Worm (Caenorhabditis elegans) whole organism, L4 larva: Measurements from ENCODE around the gene ZK643.2.

Experiments used
- D1046.2 ChIP-seq: fragments of 200-800 bp; sonication (Bioruptor generic); IDR thresholded peaks from 2 replicates; pipeline ENCODE4 v1.3.6; 2022; ENCODE audit warnings: missing genetic modification characterization, missing compliant biosample characterization
- F10B5.3 ChIP-seq: sonication (generic microtip); optimal IDR thresholded peaks from 2 replicates; lab custom pipeline; 2016; ENCODE audit warnings: mild to moderate bottlenecking, missing genetic modification characterization, missing compliant biosample characterization
- F37D6.2 ChIP-seq: sonication (generic microtip); optimal IDR thresholded peaks from 2 replicates; lab custom pipeline; 2016; ENCODE audit warnings: mild to moderate bottlenecking, missing genetic modification characterization, missing compliant biosample characterization
- Y5F2A.4 ChIP-seq: fragments of 200-800 bp; sonication (Bioruptor generic); optimal IDR thresholded peaks from 2 replicates; lab custom pipeline; 2018; ENCODE audit warnings: mild to moderate bottlenecking, missing genetic modification characterization, missing compliant biosample characterization
- Y75B8A.6 ChIP-seq: fragments of 200-800 bp; sonication (Bioruptor generic); IDR thresholded peaks from 2 replicates; pipeline ENCODE4 v1.3.6; 2022; ENCODE audit warnings: missing genetic modification reagents, missing genetic modification characterization, missing compliant biosample characterization
- aha-1 ChIP-seq: fragments of 150-350 bp; peaks from one replicate; lab custom pipeline; 2014; ENCODE audit warnings: missing biosample characterization, missing genetic modification characterization
- ama-1 ChIP-seq: fragments of 150-350 bp; optimal IDR thresholded peaks from 2 replicates; lab custom pipeline; 2014; ENCODE audit warnings: inconsistent platforms, mixed read lengths
- ceh-28 ChIP-seq: fragments of 150-350 bp; optimal IDR thresholded peaks from 2 replicates; lab custom pipeline; 2014; ENCODE audit warnings: missing biosample characterization, missing genetic modification reagents, missing genetic modification characterization
- ceh-32 ChIP-seq: sonication (generic microtip); optimal IDR thresholded peaks from 2 replicates; lab custom pipeline; 2016; ENCODE audit warnings: mild to moderate bottlenecking, missing genetic modification characterization, missing compliant biosample characterization; ENCODE audit not compliant: poor library complexity
- ces-1 ChIP-seq: fragments of 150-350 bp; sonication (generic microtip); optimal IDR thresholded peaks from 4 replicates; lab custom pipeline; 2014; ENCODE audit warnings: missing biosample characterization, missing genetic modification reagents, missing genetic modification characterization
- cey-2 ChIP-seq: sonication (generic microtip); optimal IDR thresholded peaks from 3 replicates; lab custom pipeline; 2017; ENCODE audit warnings: missing genetic modification characterization, mild to moderate bottlenecking, missing compliant biosample characterization, antibody characterized with exemption, borderline replicate concordance; ENCODE audit not compliant: insufficient read depth
- ctbp-1 ChIP-seq: fragments of 200-800 bp; sonication (Bioruptor generic); IDR thresholded peaks from 2 replicates; pipeline ENCODE4 v1.3.6; 2022; ENCODE audit warnings: missing genetic modification reagents, missing genetic modification characterization, missing compliant biosample characterization
- daf-16 ChIP-seq, 3 experiments: sonication (generic microtip); optimal IDR thresholded peaks; 2 replicates each; lab custom pipeline; 2016 to 2017; ENCODE audit warnings: missing genetic modification characterization in 3 of 3, missing genetic modification reagents in 3 of 3, mild to moderate bottlenecking in 2 of 3, missing compliant biosample characterization in 2 of 3, missing biosample characterization in 1 of 3, moderate library complexity in 1 of 3
- dmd-6 ChIP-seq: fragments of 200-800 bp; sonication (Bioruptor generic); IDR thresholded peaks from 2 replicates; pipeline ENCODE4 v1.3.6; 2022; ENCODE audit warnings: missing genetic modification reagents, missing genetic modification characterization, missing compliant biosample characterization
- dmd-8 ChIP-seq: fragments of 200-800 bp; sonication (Bioruptor generic); IDR thresholded peaks from 2 replicates; pipeline ENCODE4 v1.3.6; 2022; ENCODE audit warnings: missing genetic modification characterization, missing compliant biosample characterization
- duxl-1 ChIP-seq: sonication (generic microtip); optimal IDR thresholded peaks from 2 replicates; lab custom pipeline; 2016; ENCODE audit warnings: mild to moderate bottlenecking, missing genetic modification characterization, moderate library complexity, missing compliant biosample characterization; ENCODE audit not compliant: poor library complexity
- egl-43 ChIP-seq: fragments of 200-800 bp; sonication (Bioruptor generic); IDR thresholded peaks from 2 replicates; pipeline ENCODE4 v1.3.6; 2022; ENCODE audit warnings: missing genetic modification reagents, missing genetic modification characterization, missing compliant biosample characterization
- fos-1 ChIP-seq: fragments of 150-350 bp; optimal IDR thresholded peaks from 2 replicates; lab custom pipeline; 2014; ENCODE audit warnings: missing biosample characterization, missing genetic modification characterization
- hlh-30 ChIP-seq: sonication (generic microtip); optimal IDR thresholded peaks from 2 replicates; lab custom pipeline; 2017; ENCODE audit warnings: antibody characterized with exemption, mild to moderate bottlenecking, missing genetic modification characterization, missing compliant biosample characterization; ENCODE audit not compliant: insufficient read depth
- hmg-1.1 ChIP-seq: fragments of 200-800 bp; sonication (Bioruptor generic); IDR thresholded peaks from 2 replicates; pipeline ENCODE4 v1.3.6; 2022; ENCODE audit warnings: missing genetic modification reagents, missing genetic modification characterization, missing compliant biosample characterization
- jun-1 ChIP-seq: fragments of 150-350 bp; optimal IDR thresholded peaks from 2 replicates; lab custom pipeline; 2014; ENCODE audit warnings: missing biosample characterization, missing genetic modification reagents, missing genetic modification characterization
- lin-13 ChIP-seq: fragments of 150-350 bp; optimal IDR thresholded peaks from 2 replicates; lab custom pipeline; 2014; ENCODE audit warnings: missing biosample characterization, missing genetic modification reagents, missing genetic modification characterization
- lin-15B ChIP-seq: fragments of 150-350 bp; sonication (generic microtip); optimal IDR thresholded peaks from 3 replicates; lab custom pipeline; 2014; ENCODE audit warnings: missing biosample characterization, missing genetic modification characterization
- lin-39 ChIP-seq: fragments of 150-350 bp; optimal IDR thresholded peaks from 2 replicates; lab custom pipeline; 2014; ENCODE audit warnings: missing biosample characterization, missing genetic modification reagents, missing genetic modification characterization
- lir-3 ChIP-seq: sonication (generic microtip); optimal IDR thresholded peaks from 2 replicates; lab custom pipeline; 2016; ENCODE audit warnings: mild to moderate bottlenecking, missing genetic modification characterization, missing compliant biosample characterization
- lsy-2 ChIP-seq, 2 experiments: fragments of 150-350 bp in 1 of 2; sonication (generic microtip) in 1 of 2; optimal IDR thresholded peaks; 2 replicates each; lab custom pipeline; 2014 to 2017; ENCODE audit warnings: missing biosample characterization in 2 of 2, missing genetic modification characterization in 2 of 2
- madf-5 ChIP-seq, 2 experiments: fragments of 200-800 bp; sonication (Bioruptor generic); IDR thresholded peaks; 2 replicates each; pipeline ENCODE4 v1.3.6; 2022; ENCODE audit warnings: missing compliant biosample characterization in 2 of 2, missing genetic modification characterization in 2 of 2
- madf-9 ChIP-seq: fragments of 200-800 bp; sonication (Bioruptor generic); conservative IDR thresholded peaks from 2 replicates; pipeline ENCODE4 v1.3.6; 2022; ENCODE audit warnings: missing genetic modification reagents, missing genetic modification characterization, missing compliant biosample characterization
- mdl-1 ChIP-seq, 2 experiments: fragments of 150-350 bp in 1 of 2; sonication (generic microtip) in 1 of 2; optimal IDR thresholded peaks; 2 replicates each; lab custom pipeline; 2014 to 2017; ENCODE audit warnings: missing biosample characterization in 2 of 2, missing genetic modification characterization in 2 of 2
- mdt-29 ChIP-seq: fragments of 200-800 bp; sonication (Bioruptor generic); IDR thresholded peaks from 2 replicates; pipeline ENCODE4 v1.3.6; 2022; ENCODE audit warnings: missing genetic modification reagents, missing genetic modification characterization, missing compliant biosample characterization
- mxl-3 ChIP-seq: fragments of 200-800 bp; sonication (Bioruptor generic); optimal IDR thresholded peaks from 2 replicates; lab custom pipeline; 2018; ENCODE audit warnings: mild to moderate bottlenecking, missing genetic modification characterization, missing compliant biosample characterization
- nhr-11 ChIP-seq: fragments of 150-350 bp; optimal IDR thresholded peaks from 2 replicates; lab custom pipeline; 2014; ENCODE audit warnings: missing biosample characterization, missing genetic modification characterization
- nhr-237 ChIP-seq: sonication (generic microtip); optimal IDR thresholded peaks from 2 replicates; lab custom pipeline; 2017; ENCODE audit warnings: missing biosample characterization, missing genetic modification characterization
- nhr-25 ChIP-seq: sonication (generic microtip); optimal IDR thresholded peaks from 2 replicates; lab custom pipeline; 2017; ENCODE audit warnings: missing genetic modification characterization, mild to moderate bottlenecking, missing compliant biosample characterization, antibody characterized with exemption, moderate library complexity, borderline replicate concordance; ENCODE audit not compliant: insufficient read depth
- nhr-48 ChIP-seq: sonication (generic microtip); optimal IDR thresholded peaks from 2 replicates; lab custom pipeline; 2016; ENCODE audit warnings: mild to moderate bottlenecking, missing genetic modification characterization, missing compliant biosample characterization
- nhr-6 ChIP-seq: fragments of 150-350 bp; optimal IDR thresholded peaks from 2 replicates; lab custom pipeline; 2014; ENCODE audit warnings: missing biosample characterization, missing genetic modification characterization
- nhr-77 ChIP-seq: fragments of 150-350 bp; optimal IDR thresholded peaks from 2 replicates; lab custom pipeline; 2014; ENCODE audit warnings: missing biosample characterization, missing genetic modification characterization
- saeg-2 ChIP-seq: fragments of 200-800 bp; sonication (Bioruptor generic); IDR thresholded peaks from 2 replicates; pipeline ENCODE4 v1.3.6; 2022; ENCODE audit warnings: missing genetic modification reagents, missing genetic modification characterization, missing compliant biosample characterization
- sdz-12 ChIP-seq: fragments of 200-800 bp; sonication (Bioruptor generic); optimal IDR thresholded peaks from 2 replicates; lab custom pipeline; 2018; ENCODE audit warnings: mild to moderate bottlenecking, missing genetic modification characterization, missing compliant biosample characterization
- set-16 ChIP-seq: fragments of 200-800 bp; sonication (Bioruptor generic); IDR thresholded peaks from 2 replicates; pipeline ENCODE4 v1.3.6; 2022; ENCODE audit warnings: missing genetic modification reagents, missing genetic modification characterization, missing compliant biosample characterization
- spr-3 ChIP-seq: fragments of 200-800 bp; sonication (Bioruptor generic); optimal IDR thresholded peaks from 2 replicates; lab custom pipeline; 2018; ENCODE audit warnings: mild to moderate bottlenecking, missing genetic modification characterization, missing compliant biosample characterization
- unc-62 ChIP-seq, 3 experiments: fragments of 150-350 bp in 1 of 3; sonication (generic microtip); optimal IDR thresholded peaks in 2 of 3; peaks in 1 of 3; 1 replicate in 1 of 3; 2 replicates in 2 of 3; lab custom pipeline; 2014 to 2017; ENCODE audit warnings: missing biosample characterization in 3 of 3, missing genetic modification characterization in 3 of 3, missing genetic modification reagents in 3 of 3, missing genotype in 1 of 3
- zag-1 ChIP-seq: fragments of 150-350 bp; optimal IDR thresholded peaks from 2 replicates; lab custom pipeline; 2014; ENCODE audit warnings: missing biosample characterization, missing genetic modification characterization
- zfp-2 ChIP-seq: sonication (generic microtip); optimal IDR thresholded peaks from 2 replicates; lab custom pipeline; 2016; ENCODE audit warnings: mild to moderate bottlenecking, missing genetic modification characterization, missing compliant biosample characterization
- zfp-3 ChIP-seq: fragments of 200-800 bp; sonication (Bioruptor generic); conservative IDR thresholded peaks from 2 replicates; pipeline ENCODE4 v1.3.6; 2022; ENCODE audit warnings: missing genetic modification reagents, missing genetic modification characterization, missing compliant biosample characterization
- ztf-7 ChIP-seq: fragments of 150-350 bp; optimal IDR thresholded peaks from 2 replicates; lab custom pipeline; 2014; ENCODE audit warnings: missing biosample characterization, missing genetic modification characterization

The ZK643.2 gene

DNA sequence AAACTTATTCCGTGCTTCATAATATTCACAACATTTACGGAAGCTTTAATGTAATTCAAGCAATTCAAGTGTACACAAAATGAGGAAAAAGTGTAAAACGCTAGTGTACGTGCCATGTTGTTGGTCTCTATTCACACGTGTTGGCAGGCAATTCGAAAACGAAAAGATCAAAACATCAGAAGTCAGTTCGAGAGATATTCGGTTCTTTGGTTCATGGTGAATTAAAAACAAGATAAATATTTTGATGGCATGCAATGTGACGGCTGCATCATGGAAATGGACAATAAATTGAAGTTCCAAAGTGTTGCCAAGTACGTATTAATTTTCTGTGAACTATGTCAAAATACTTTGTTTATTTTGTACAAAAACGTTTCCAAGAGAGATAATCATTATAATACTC lies 34.3 kb upstream of the ZK643.2 start:
- TF ChIP-seq lsy-2 (tag; optimal IDR thresholded peaks at IDR 0.05; lab: Kevin White, UChicago) = peak in 1 of 2 experiments; percentile 13
- TF ChIP-seq dmd-6 (GFP tag; lab: Robert Waterston, UW) = no peak
- TF ChIP-seq nhr-48 (tag; lab: Kevin White, UChicago) = no peak
- peak in 1 of 2 experiments; percentile 84 for TF ChIP-seq daf-16 (GFP tag; optimal IDR thresholded peaks at IDR 0.05; lab: Kevin White, UChicago)
- no peak for TF ChIP-seq daf-16 (tag; optimal IDR thresholded peaks at IDR 0.05; lab: Kevin White, UChicago)
- no peak for TF ChIP-seq ces-1 (GFP tag; lab: Kevin White, UChicago)
- no peak for TF ChIP-seq nhr-25 (tag; lab: Kevin White, UChicago)
- TF ChIP-seq F10B5.3 = no peak
- no peak for TF ChIP-seq fos-1 (tag; lab: Kevin White, UChicago)
- no peak for TF ChIP-seq madf-5 (GFP tag; IDR thresholded peaks at IDR 0.05; lab: Robert Waterston, UW)
- no peak for TF ChIP-seq zag-1 (tag; lab: Kevin White, UChicago)
- TF ChIP-seq ama-1 (lab: Kevin White, UChicago) = no peak
- TF ChIP-seq zfp-3 (GFP tag; lab: Robert Waterston, UW) = 0 out of 2 replicates have a peak, but pooled peaks have one; percentile 25
- TF ChIP-seq saeg-2 = no peak
- no peak for TF ChIP-seq hmg-1.1 (GFP tag; lab: Robert Waterston, UW)
- no peak for TF ChIP-seq mdt-29 (GFP tag; lab: Robert Waterston, UW)
- no peak for TF ChIP-seq set-16 (GFP tag; lab: Robert Waterston, UW)
- no peak for TF ChIP-seq lir-3 (tag; lab: Kevin White, UChicago)
- no peak for TF ChIP-seq nhr-77 (tag; lab: Kevin White, UChicago)
- TF ChIP-seq mxl-3 = peak; percentile 37
- peak in 1 of 2 experiments; percentile 71 for TF ChIP-seq mdl-1 (tag; optimal IDR thresholded peaks at IDR 0.05; lab: Kevin White, UChicago)
- TF ChIP-seq nhr-11 = peak; percentile 1
- no peak for TF ChIP-seq Y75B8A.6 (GFP tag; lab: Robert Waterston, UW)
- no peak for TF ChIP-seq lin-39
- no peak for TF ChIP-seq cey-2 (tag; lab: Kevin White, UChicago)
- TF ChIP-seq unc-62 (GFP tag; optimal IDR thresholded peaks at IDR 0.05 in 1 of 2; lab: Kevin White, UChicago) = peak in 1 of 2 experiments; percentile 64
- no peak for TF ChIP-seq unc-62 (tag; optimal IDR thresholded peaks at IDR 0.05; lab: Kevin White, UChicago)
- TF ChIP-seq ceh-28 (tag; lab: Kevin White, UChicago) = no peak
- TF ChIP-seq jun-1 (tag; lab: Kevin White, UChicago) = no peak
- no peak for TF ChIP-seq lin-15B (tag; lab: Kevin White, UChicago)
- no peak for TF ChIP-seq ctbp-1 (GFP tag; lab: Robert Waterston, UW)
- TF ChIP-seq madf-9 (GFP tag; lab: Robert Waterston, UW) = no peak
- peak; percentile 79 for TF ChIP-seq aha-1
- no peak for TF ChIP-seq duxl-1 (tag; lab: Kevin White, UChicago)
- TF ChIP-seq F37D6.2 = no peak

ce11 chrIII:8923240-8923734 lies 33.1 kb upstream of the ZK643.2 start, which contains the start of gene glb-1:
Gene glb-1 (minus strand): TSS chrIII:8923290.
- TF ChIP-seq nhr-6 (tag; lab: Kevin White, UChicago) (no peak), aha-1 (peak; percentile 29)

DNA sequence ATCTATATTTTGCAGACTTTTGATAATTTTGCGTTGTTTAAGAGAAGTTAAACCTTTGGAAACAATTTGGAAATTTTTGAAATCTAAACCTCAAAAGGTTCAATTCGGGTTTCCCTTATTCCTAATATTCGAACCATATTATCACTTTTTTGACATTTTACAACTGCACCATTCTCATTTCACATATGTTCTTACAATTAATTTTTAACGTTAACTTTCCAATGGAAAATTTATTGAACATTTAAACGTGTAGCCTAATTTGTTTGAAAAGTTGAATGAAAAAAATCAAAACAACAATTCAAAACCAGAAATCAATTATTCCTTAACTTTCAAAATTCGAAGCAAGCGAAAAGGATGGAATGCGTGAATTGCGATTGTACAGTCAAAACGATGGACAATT lies 32.4 kb upstream of the ZK643.2 start, which contains the start of gene ZK637.12:
Gene ZK637.12, plus strand, starts transcription at position 301 of the 400 bp plus-strand sequence.
- no peak for TF ChIP-seq dmd-6 (GFP tag; lab: Robert Waterston, UW)
- no peak for TF ChIP-seq D1046.2 (GFP tag; lab: Robert Waterston, UW)
- no peak for TF ChIP-seq Y5F2A.4 (GFP tag; lab: Kevin White, UChicago)
- no peak for TF ChIP-seq ztf-7 (tag; lab: Kevin White, UChicago)
- TF ChIP-seq ces-1 (GFP tag; lab: Kevin White, UChicago) = no peak
- no peak for TF ChIP-seq ctbp-1 (GFP tag; lab: Robert Waterston, UW)
- TF ChIP-seq dmd-8 (GFP tag; lab: Robert Waterston, UW) = no peak
- TF ChIP-seq ceh-32 (tag; lab: Kevin White, UChicago) = no peak
- TF ChIP-seq nhr-237 = no peak
- TF ChIP-seq zfp-2 (tag; lab: Kevin White, UChicago) = no peak
- TF ChIP-seq spr-3 (GFP tag; lab: Kevin White, UChicago) = no peak
- no peak for TF ChIP-seq sdz-12 (GFP tag; lab: Kevin White, UChicago)
- TF ChIP-seq hlh-30 = no peak
- no peak for TF ChIP-seq lin-13 (GFP tag; lab: Kevin White, UChicago)
- no peak for TF ChIP-seq egl-43 (GFP tag; lab: Robert Waterston, UW)
